Fruit fly (Drosophila melanogaster) S2 (cell line): ENCODE results near the gene Usp2.

Experiments
- CG8478 ChIP-seq: fragments of >200 bp; optimal IDR thresholded peaks from 2 replicates; lab custom pipeline; 2018
- CTCF ChIP-seq, 2 experiments: fragments of >200 bp; optimal IDR thresholded peaks; 2 replicates each; lab custom pipeline; 2018

Gene Usp2

dm6 chrX:22512071-22512470, 56.5 kb downstream of the Usp2 start:
- no peak for TF ChIP-seq CTCF (optimal IDR thresholded peaks at IDR 0.05; lab: Kevin White, UChicago)
- no peak for TF ChIP-seq CG8478 (lab: Kevin White, UChicago)

- TF ChIP-seq CTCF (optimal IDR thresholded peaks at IDR 0.05; lab: Kevin White, UChicago) (no peak), CG8478 (lab: Kevin White, UChicago) (no peak)
These were observed 59.3 kb downstream of the Usp2 start, which contains the start of gene CG17600 for dm6 chrX:22514948-22515347. CG17600 (plus strand) TSS chrX:22515197.
